Fruit fly (Drosophila melanogaster): ENCODE measurements around the gene CG46306.

The CG46306 gene

dm6 chrX:16834259-16834658 lies 1.1 kb downstream of the CG46306 start (continued):
- 0 out of 2 replicates have a peak, but pooled peaks have one; percentile 8 for TF ChIP-seq esg (GFP tag; conservative IDR thresholded peaks at IDR 0.05)
- no peak for TF ChIP-seq zf30C (GFP tag; optimal IDR thresholded peaks at IDR 0.05)
- no peak for TF ChIP-seq CG17912 (GFP tag; optimal IDR thresholded peaks at IDR 0.05)
- TF ChIP-seq CrebB (tag; optimal IDR thresholded peaks at IDR 0.05): no peak
- TF ChIP-seq amos (GFP tag; IDR thresholded peaks at IDR 0.05; ENCODE audit: partially characterized antibody): no peak
- TF ChIP-seq prd (optimal IDR thresholded peaks at IDR 0.05): no peak
- peak; percentile 50; the same call in 2 of the 3 replicates for TF ChIP-seq prd (GFP tag; IDR thresholded peaks at IDR 0.05)
- no peak for TF ChIP-seq Nf-YA (GFP tag; IDR thresholded peaks at IDR 0.05)
- TF ChIP-seq cad (GFP tag; optimal IDR thresholded peaks at IDR 0.05): no peak
- no peak for TF ChIP-seq TFAM (GFP tag; optimal IDR thresholded peaks at IDR 0.05)
- peak; percentile 12 for TF ChIP-seq Meics (GFP tag; optimal IDR thresholded peaks at IDR 0.05)
- no peak for TF ChIP-seq CG2889 (GFP tag; IDR thresholded peaks at IDR 0.05)
- TF ChIP-seq chinmo (GFP tag; IDR thresholded peaks at IDR 0.05; ENCODE audit: partially characterized antibody): no peak
- peak in 1 of 2 experiments; percentile 48 for TF ChIP-seq chif (GFP tag; optimal IDR thresholded peaks at IDR 0.05)
- TF ChIP-seq CG2129 (GFP tag; IDR thresholded peaks at IDR 0.05; ENCODE audit: partially characterized antibody): no peak
- TF ChIP-seq row (GFP tag; IDR thresholded peaks at IDR 0.05): peak; percentile 57
- TF ChIP-seq Oaz (GFP tag; IDR thresholded peaks at IDR 0.05): no peak
- no peak for TF ChIP-seq hth (optimal IDR thresholded peaks at IDR 0.05)
- no peak for TF ChIP-seq ro (GFP tag; IDR thresholded peaks at IDR 0.05)
- no peak for TF ChIP-seq h (optimal IDR thresholded peaks at IDR 0.05)
- no peak for TF ChIP-seq pb (GFP tag; optimal IDR thresholded peaks at IDR 0.05)
- TF ChIP-seq CG12299 (tag; optimal IDR thresholded peaks at IDR 0.05): no peak
- no peak for TF ChIP-seq unc-4 (GFP tag; IDR thresholded peaks at IDR 0.05; ENCODE audit: partially characterized antibody)
- no peak for TF ChIP-seq Optix (GFP tag; IDR thresholded peaks at IDR 0.05)
- TF ChIP-seq Drgx (GFP tag; IDR thresholded peaks at IDR 0.05): peak; percentile 78
- TF ChIP-seq Bteb2 (GFP tag; optimal IDR thresholded peaks at IDR 0.05): peak; percentile 39
- TF ChIP-seq CG32772 (GFP tag; IDR thresholded peaks at IDR 0.05): peak; percentile 6; the same call in 1 of the 2 replicates
- TF ChIP-seq NC2α (GFP tag; optimal IDR thresholded peaks at IDR 0.05): no peak
- peak; percentile 60 for TF ChIP-seq CG13424 (tag; optimal IDR thresholded peaks at IDR 0.05)
- peak; percentile 26 for TF ChIP-seq lab (GFP tag; optimal IDR thresholded peaks at IDR 0.05)
- TF ChIP-seq E2f2 (GFP tag; IDR thresholded peaks at IDR 0.05): peak; percentile 35; the same call in 1 of the 2 replicates
- no peak for TF ChIP-seq CG31224 (GFP tag; IDR thresholded peaks at IDR 0.05)
- peak; percentile 28 for TF ChIP-seq Blimp-1 (GFP tag; optimal IDR thresholded peaks at IDR 0.05)
- TF ChIP-seq dmrt11E (tag; optimal IDR thresholded peaks at IDR 0.05): no peak
- 0 out of 2 replicates have a peak, but pooled peaks have one; percentile 35 for TF ChIP-seq CG32767 (GFP tag; IDR thresholded peaks at IDR 0.05)
- no peak for TF ChIP-seq sqz (GFP tag; optimal IDR thresholded peaks at IDR 0.05)
- TF ChIP-seq CG4282 (GFP tag; optimal IDR thresholded peaks at IDR 0.05): no peak
- no peak for TF ChIP-seq slp2 (GFP tag; optimal IDR thresholded peaks at IDR 0.05)
- TF ChIP-seq CG11456 (GFP tag; IDR thresholded peaks at IDR 0.05): no peak
- TF ChIP-seq CG17359 (tag; optimal IDR thresholded peaks at IDR 0.05): peak; percentile 13
- TF ChIP-seq dati (GFP tag; IDR thresholded peaks at IDR 0.05): no peak
- TF ChIP-seq cg (GFP tag; optimal IDR thresholded peaks at IDR 0.05): no peak
- TF ChIP-seq Scr (GFP tag; IDR thresholded peaks at IDR 0.05; ENCODE audit: partially characterized antibody): no peak
- no peak for TF ChIP-seq chm (GFP tag; IDR thresholded peaks at IDR 0.05)
- no peak for TF ChIP-seq CG13624 (GFP tag; optimal IDR thresholded peaks at IDR 0.05)
- TF ChIP-seq D (optimal IDR thresholded peaks at IDR 0.05): no peak
- no peak for TF ChIP-seq D (GFP tag; optimal IDR thresholded peaks at IDR 0.05)
- TF ChIP-seq trem (tag; optimal IDR thresholded peaks at IDR 0.05): no peak
- TF ChIP-seq CG2712 (tag; optimal IDR thresholded peaks at IDR 0.05): peak; percentile 57
- peak; percentile 18 for TF ChIP-seq CG8944 (GFP tag; optimal IDR thresholded peaks at IDR 0.05)
- no peak for TF ChIP-seq BEAF-32 (GFP tag; optimal IDR thresholded peaks at IDR 0.05)
- TF ChIP-seq ind (GFP tag; optimal IDR thresholded peaks at IDR 0.05): no peak
- TF ChIP-seq vfl (GFP tag; optimal IDR thresholded peaks at IDR 0.05): no peak

Data from whole organism, embryonic.